Fruit fly (Drosophila melanogaster): ENCODE measurements around the gene CG7208.

- TF ChIP-seq CG32264 (GFP tag; optimal IDR thresholded peaks at IDR 0.05) (no peak), pan (optimal IDR thresholded peaks at IDR 0.05) (no peak)
Observed at dm6 chr3R:18215300-18215699, 29.8 kb upstream of the CG7208 start.
